Fruit fly (Drosophila melanogaster): ENCODE measurements around the gene Sarm.
A peak's percentile ranks its signal among the peaks of the same experiment; 100 is the strongest.

Sarm gene

DNA sequence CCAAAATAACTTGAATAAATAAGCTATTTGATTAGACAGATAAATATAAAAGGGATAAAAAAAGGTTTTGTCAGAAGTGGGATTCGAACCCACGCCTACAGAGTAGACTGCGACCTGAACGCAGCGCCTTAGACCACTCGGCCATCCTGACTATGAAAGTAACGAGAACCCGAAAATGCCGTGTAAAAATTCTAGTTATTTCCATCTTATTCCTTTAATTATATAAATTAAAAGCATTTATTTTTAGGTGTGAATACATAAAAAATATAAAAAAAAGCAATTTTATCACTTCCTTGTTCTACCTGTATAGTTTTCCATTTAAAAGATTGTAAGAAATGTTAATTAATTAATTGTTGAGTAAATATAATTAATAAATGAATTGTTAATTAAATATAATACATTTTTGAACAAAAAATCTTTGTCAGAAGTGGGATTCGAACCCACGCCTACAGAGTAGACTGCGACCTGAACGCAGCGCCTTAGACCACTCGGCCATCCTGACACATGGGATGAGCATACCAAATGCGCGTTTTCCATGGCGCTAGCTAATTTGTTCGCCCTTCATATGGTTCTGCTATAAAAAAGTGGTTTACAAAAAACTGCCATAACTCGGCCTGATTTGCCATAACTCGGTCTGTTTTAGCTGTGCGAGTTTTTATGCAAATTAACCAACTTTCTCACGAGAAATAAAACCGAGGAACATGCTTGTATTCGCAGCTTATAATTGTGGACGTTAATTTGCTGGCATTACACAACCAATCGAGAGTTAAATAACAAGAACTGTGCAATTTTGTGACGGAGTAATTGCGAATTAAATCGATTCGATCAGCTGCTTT is 2.1 kb downstream of the Sarm start:
- TF ChIP-seq grau (tag; optimal IDR thresholded peaks at IDR 0.05): peak; percentile 18
- TF ChIP-seq HLH4C (GFP tag; IDR thresholded peaks at IDR 0.05; ENCODE audit: partially characterized antibody): peak; percentile 77
- no peak for TF ChIP-seq Jarid2 (GFP tag; optimal IDR thresholded peaks at IDR 0.05)
- peak; percentile 29 for TF ChIP-seq exex (tag; optimal IDR thresholded peaks at IDR 0.05)
- TF ChIP-seq CG7963 (GFP tag; IDR thresholded peaks at IDR 0.05; ENCODE audit: partially characterized antibody): peak; percentile 90
- peak; percentile 17 for TF ChIP-seq zen (tag; optimal IDR thresholded peaks at IDR 0.05)
- TF ChIP-seq kay (GFP tag; optimal IDR thresholded peaks at IDR 0.05): no peak
- peak; percentile 51 for TF ChIP-seq CG6254 (GFP tag; optimal IDR thresholded peaks at IDR 0.05)
- TF ChIP-seq CG7839 (tag; optimal IDR thresholded peaks at IDR 0.05): peak; percentile 9
- TF ChIP-seq Gsc (GFP tag; IDR thresholded peaks at IDR 0.05): no peak
- no peak for TF ChIP-seq nerfin-1 (tag; optimal IDR thresholded peaks at IDR 0.05)
- TF ChIP-seq CG30020 (tag; optimal IDR thresholded peaks at IDR 0.05): no peak
- 0 out of 3 replicates have a peak, but pooled peaks have one; percentile 41 for TF ChIP-seq CG2199 (GFP tag; IDR thresholded peaks at IDR 0.05)
- TF ChIP-seq CG10267 (tag; optimal IDR thresholded peaks at IDR 0.05): peak; percentile 13
- TF ChIP-seq CG34224 (GFP tag; IDR thresholded peaks at IDR 0.05; ENCODE audit: partially characterized antibody): peak; percentile 56; the same call in 2 of the 3 replicates
- peak; percentile 93 for TF ChIP-seq CG42726 (GFP tag; IDR thresholded peaks at IDR 0.05; ENCODE audit: partially characterized antibody)
- peak in 1 of 2 experiments; percentile 77 for TF ChIP-seq eve (GFP tag; optimal IDR thresholded peaks at IDR 0.05)
- TF ChIP-seq ac (GFP tag; optimal IDR thresholded peaks at IDR 0.05): no peak
- TF ChIP-seq inv (GFP tag; IDR thresholded peaks at IDR 0.05; ENCODE audit: partially characterized antibody): peak; percentile 39; the same call in 1 of the 2 replicates
- no peak for TF ChIP-seq fd96Cb (tag; optimal IDR thresholded peaks at IDR 0.05)
- peak; percentile 89 for TF ChIP-seq Bgb (GFP tag; IDR thresholded peaks at IDR 0.05; ENCODE audit: partially characterized antibody)
- TF ChIP-seq CG16813 (GFP tag; IDR thresholded peaks at IDR 0.05; ENCODE audit: partially characterized antibody): peak; percentile 92
- no peak for TF ChIP-seq insv (GFP tag; optimal IDR thresholded peaks at IDR 0.05)
- TF ChIP-seq GATAe (GFP tag; conservative IDR thresholded peaks at IDR 0.05): no peak
- no peak for TF ChIP-seq Kr (GFP tag; optimal IDR thresholded peaks at IDR 0.05)
- TF ChIP-seq CG33557 (GFP tag; optimal IDR thresholded peaks at IDR 0.05): peak; percentile 6
- peak; percentile 34 for TF ChIP-seq kah (GFP tag; optimal IDR thresholded peaks at IDR 0.05)
- TF ChIP-seq CG14860 (GFP tag; IDR thresholded peaks at IDR 0.05; ENCODE audit: partially characterized antibody): peak; percentile 89
- peak; percentile 79 for TF ChIP-seq abd-A (tag; optimal IDR thresholded peaks at IDR 0.05)
- peak; percentile 33; the same call in 1 of the 2 replicates for TF ChIP-seq Xrp1 (GFP tag; IDR thresholded peaks at IDR 0.05)
- no peak for TF ChIP-seq tio (GFP tag; optimal IDR thresholded peaks at IDR 0.05)
- no peak for TF ChIP-seq fd3F (GFP tag; optimal IDR thresholded peaks at IDR 0.05)
- TF ChIP-seq stwl (tag; optimal IDR thresholded peaks at IDR 0.05): no peak
- TF ChIP-seq CG12391 (tag; optimal IDR thresholded peaks at IDR 0.05): peak; percentile 28
- peak; percentile 25 for TF ChIP-seq Med (GFP tag)
- peak; percentile 5 for TF ChIP-seq CoRest (tag; optimal IDR thresholded peaks at IDR 0.05)
- peak; percentile 3 for TF ChIP-seq CG17829 (tag; optimal IDR thresholded peaks at IDR 0.05)
- peak; percentile 9 for TF ChIP-seq CTCF (GFP tag; optimal IDR thresholded peaks at IDR 0.05)
- TF ChIP-seq CG31388 (GFP tag; optimal IDR thresholded peaks at IDR 0.05): no peak
- TF ChIP-seq sc (optimal IDR thresholded peaks at IDR 0.05): no peak
- TF ChIP-seq sc (GFP tag; optimal IDR thresholded peaks at IDR 0.05): no peak
- peak; percentile 89 for TF ChIP-seq amos (GFP tag; IDR thresholded peaks at IDR 0.05; ENCODE audit: partially characterized antibody)
- TF ChIP-seq CG15696 (tag; optimal IDR thresholded peaks at IDR 0.05): no peak
- TF ChIP-seq Bdp1 (GFP tag; optimal IDR thresholded peaks at IDR 0.05): peak; percentile 99
- peak; percentile 32; the same call in 1 of the 2 replicates for TF ChIP-seq onecut (GFP tag; IDR thresholded peaks at IDR 0.05)
- peak; percentile 39 for TF ChIP-seq D19A (tag; optimal IDR thresholded peaks at IDR 0.05)
- TF ChIP-seq Opbp (GFP tag; IDR thresholded peaks at IDR 0.05; ENCODE audit: partially characterized antibody): peak; percentile 93

Measured in whole organism, embryonic.